Fruit fly (Drosophila melanogaster): ENCODE data around the gene spoon.
A peak's percentile ranks its signal among the peaks of the same experiment; 100 is the strongest.

The spoon gene

dm6 chrX:5420568-5421019, at the start of gene spoon:
Gene spoon (minus strand): TSS chrX:5420867.
- TF ChIP-seq CTCF (optimal IDR thresholded peaks at IDR 0.05) = peak in 1 of 2 experiments; percentile 17
- no peak for TF ChIP-seq CG8478 (optimal IDR thresholded peaks at IDR 0.05)

- TF ChIP-seq CG8478 (optimal IDR thresholded peaks at IDR 0.05) (no peak), CTCF (optimal IDR thresholded peaks at IDR 0.05) (no peak)
These were observed 25.7 kb upstream of the spoon start, which contains the start of gene SPR for dm6 chrX:5446404-5446803. Gene SPR (plus strand): TSS chrX:5446656.

- TF ChIP-seq CTCF (optimal IDR thresholded peaks at IDR 0.05) (no peak), CG8478 (optimal IDR thresholded peaks at IDR 0.05) (no peak)
These were observed 12.2 kb upstream of the spoon start for dm6 chrX:5432635-5433482.

dm6 chrX:5429778-5430576, 9.3 kb upstream of the spoon start:
- TF ChIP-seq CTCF (optimal IDR thresholded peaks at IDR 0.05) = no peak
- TF ChIP-seq CG8478 (optimal IDR thresholded peaks at IDR 0.05) = no peak

dm6 chrX:5429271-5429670, 8.6 kb upstream of the spoon start, which contains the start of gene CG15784:
Gene CG15784 (plus strand): TSS chrX:5429571.
- TF ChIP-seq CTCF (optimal IDR thresholded peaks at IDR 0.05) (no peak), CG8478 (optimal IDR thresholded peaks at IDR 0.05) (no peak)

DNA sequence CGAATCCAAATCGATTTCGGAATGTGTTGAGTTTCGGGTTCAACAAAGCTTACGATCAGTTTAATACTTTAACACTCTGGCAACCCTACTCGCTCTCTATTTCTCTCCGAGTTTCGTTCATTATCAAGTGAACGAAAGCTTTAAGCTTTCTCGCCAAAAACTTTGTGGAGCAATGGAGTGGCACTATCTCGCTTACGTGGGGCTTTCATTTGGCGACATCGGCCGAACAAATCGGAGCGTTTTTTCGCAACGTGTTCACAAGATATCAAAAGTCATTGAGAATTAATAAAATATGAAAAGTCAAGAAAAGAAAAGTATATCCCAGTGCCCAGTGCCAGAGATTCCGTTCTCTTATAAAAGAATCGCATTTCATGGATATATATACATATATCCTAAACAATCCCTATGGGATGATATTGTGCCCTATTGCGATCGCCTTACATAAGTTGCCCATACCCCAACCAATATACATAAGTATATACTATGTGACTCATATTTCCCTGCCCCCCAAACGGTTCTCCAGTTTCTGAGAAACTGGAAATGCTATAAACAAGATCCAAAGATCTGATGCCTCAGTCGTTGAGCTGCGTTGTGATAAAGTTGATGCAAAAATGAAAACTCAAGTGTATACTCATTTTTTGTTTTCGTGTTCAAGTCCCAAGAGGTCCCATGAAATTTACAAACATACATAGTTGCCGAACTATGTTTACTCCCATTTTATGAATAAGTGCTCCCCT, 7.8 kb upstream of the spoon start:
- no peak for TF ChIP-seq CTCF (optimal IDR thresholded peaks at IDR 0.05)
- TF ChIP-seq CG8478 (optimal IDR thresholded peaks at IDR 0.05) = no peak

DNA sequence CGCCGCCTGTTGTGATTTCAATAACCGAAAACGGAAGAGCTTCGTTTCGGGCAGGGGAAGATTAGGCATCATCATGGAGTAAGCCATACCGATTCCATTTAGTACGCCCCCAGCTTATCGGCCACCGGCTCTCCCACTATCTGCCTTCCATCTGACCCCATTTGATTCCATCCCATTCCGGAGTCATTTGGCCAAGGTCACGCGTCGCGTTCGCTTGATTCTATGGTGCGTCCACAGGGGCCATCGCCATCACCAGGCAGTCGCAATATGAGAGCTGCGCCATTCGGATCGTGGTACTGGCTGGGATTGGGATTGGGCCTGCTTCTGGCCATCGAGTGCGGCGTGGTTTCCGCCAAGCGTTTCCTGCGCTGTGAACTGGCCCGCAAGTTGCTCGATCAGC, 6.6 kb upstream of the spoon start, which contains the start of gene CG16756:
Gene CG16756, plus strand, starts transcription at position 257 of the 400 bp plus-strand sequence.
- TF ChIP-seq CG8478 (optimal IDR thresholded peaks at IDR 0.05) (no peak), CTCF (optimal IDR thresholded peaks at IDR 0.05) (no peak)

DNA sequence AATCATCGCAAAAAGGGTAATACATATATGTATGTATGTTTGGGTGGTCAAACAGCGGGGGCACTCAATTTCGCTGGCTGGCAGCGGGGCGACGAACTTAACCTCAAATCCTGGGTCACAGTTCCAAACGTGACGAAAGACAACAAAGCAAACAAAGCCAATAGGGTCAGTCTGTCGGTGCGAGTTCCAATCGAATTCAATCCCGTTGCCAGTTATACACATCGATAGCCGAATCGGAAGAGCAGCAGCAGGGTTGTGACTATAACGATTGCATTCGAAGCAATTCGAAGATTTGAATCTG, 1.5 kb upstream of the spoon start:
- TF ChIP-seq CG8478 (optimal IDR thresholded peaks at IDR 0.05) (no peak), CTCF (optimal IDR thresholded peaks at IDR 0.05) (no peak)

dm6 chrX:5421407-5422250, 962 bp upstream of the spoon start, which contains the start of gene Usp16-45:
Gene Usp16-45 (plus strand): TSS chrX:5421533.
- TF ChIP-seq CTCF (optimal IDR thresholded peaks at IDR 0.05) (no peak), CG8478 (optimal IDR thresholded peaks at IDR 0.05) (no peak)

DNA sequence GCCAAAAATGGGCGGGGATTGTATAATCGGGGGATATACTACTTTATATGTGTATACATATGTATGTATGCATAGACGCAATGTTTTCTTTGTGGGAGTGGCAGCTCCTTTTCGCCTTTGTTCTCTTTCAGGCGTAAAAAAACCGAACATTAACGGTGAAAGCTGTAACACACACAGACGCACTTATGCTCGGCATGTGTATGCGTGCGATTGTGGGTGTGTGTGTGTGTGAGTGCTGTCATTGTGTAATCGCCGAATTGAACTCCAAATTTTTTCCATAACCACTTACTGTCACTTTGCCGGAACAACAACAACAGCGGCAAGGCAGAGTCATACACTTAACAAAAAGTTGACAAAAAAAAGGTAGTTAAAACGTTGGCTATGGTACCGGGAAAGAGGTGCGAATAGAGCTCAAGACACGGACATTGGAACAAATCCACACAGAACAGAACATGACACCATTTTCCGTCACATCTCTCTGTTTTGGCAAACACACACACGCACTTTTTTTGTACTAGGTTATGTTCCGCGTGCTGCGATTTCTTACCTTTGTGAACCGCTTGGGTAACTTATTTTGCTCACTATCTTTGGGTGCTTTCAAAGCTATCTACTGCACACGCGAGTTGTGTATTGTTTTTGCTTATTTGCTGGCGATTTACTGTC, 631 bp downstream of the spoon start:
- TF ChIP-seq CG8478 (optimal IDR thresholded peaks at IDR 0.05) (no peak), CTCF (optimal IDR thresholded peaks at IDR 0.05) (no peak)

DNA sequence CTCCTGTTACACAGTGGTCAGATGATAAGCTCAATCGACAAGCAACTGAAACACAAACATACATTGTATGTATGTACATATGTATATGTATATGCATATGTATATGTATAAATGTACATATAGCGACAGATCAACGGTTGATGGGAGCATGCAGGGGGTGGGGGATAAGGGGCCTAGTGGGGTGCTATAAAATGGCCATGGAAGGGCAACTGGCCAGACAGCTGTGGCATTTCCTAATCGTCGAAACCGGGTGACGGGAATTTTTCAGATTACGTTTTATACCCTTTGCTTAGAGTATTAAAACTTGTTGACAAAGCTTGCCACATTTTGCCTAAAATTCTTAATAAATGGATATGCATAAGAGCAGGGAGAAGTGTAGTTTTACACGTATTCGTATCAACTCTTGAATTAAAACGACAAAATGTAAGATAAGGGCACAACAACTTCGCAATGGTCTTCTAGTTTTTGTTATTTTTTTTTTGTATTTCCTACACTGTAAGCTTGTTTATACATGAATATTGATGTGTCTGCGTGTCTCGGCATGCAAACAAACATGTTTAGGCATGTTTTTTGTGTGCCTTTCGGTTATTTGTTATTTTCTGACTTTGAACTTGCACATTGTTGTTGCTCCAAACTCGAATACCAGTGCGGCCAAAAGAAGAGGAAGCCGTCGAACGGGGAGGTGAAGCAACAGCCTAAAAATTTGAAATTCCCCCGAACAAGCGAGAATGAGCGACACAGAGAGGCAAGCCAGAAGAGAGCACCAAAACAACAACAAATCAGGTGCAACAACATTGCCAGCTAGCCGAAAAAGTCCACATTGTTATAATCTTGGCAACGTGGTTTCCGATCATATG, 1.4 kb downstream of the spoon start:
- no peak for TF ChIP-seq CG8478 (optimal IDR thresholded peaks at IDR 0.05)

DNA sequence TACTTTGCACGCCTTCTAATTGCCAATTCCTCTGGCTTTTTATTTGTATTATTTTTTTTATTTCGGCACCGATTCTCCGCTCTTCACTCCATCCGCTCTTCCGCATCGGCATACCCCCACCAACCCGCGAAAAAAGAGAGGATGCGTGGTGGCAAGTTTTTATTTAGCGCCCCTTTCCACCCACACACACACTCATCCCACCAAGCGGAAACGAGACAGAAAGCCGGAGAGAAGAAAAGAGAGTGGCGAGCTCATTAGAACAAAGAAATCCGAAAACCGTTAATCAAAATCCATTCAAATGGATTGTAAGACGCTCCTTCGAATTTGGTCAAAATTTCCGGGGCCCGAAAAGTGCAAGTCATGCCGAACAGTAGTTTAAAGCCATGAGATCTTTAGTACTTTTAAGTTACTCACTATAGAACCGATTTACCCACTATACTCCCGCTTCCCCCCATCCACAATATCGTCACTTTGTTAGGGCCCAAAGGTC, 2.1 kb downstream of the spoon start:
- TF ChIP-seq CG8478 (optimal IDR thresholded peaks at IDR 0.05) = no peak
- no peak for TF ChIP-seq CTCF (optimal IDR thresholded peaks at IDR 0.05)

All from S2 (cell line).